Fruit fly (Drosophila melanogaster) whole organism, prepupa: Measurements from ENCODE around the gene CG10587.
A peak's percentile ranks its signal among the peaks of the same experiment; 100 is the strongest.

Experiments used
- Blimp-1 ChIP-seq: fragments of 200-800 bp; sonication (Bioruptor generic); optimal IDR thresholded peaks from 3 replicates; lab custom pipeline; 2017; ENCODE audit warnings: missing biosample characterization, missing genetic modification characterization, mild to moderate bottlenecking, moderate library complexity, missing genetic modification reagents
- CG10631 ChIP-seq: fragments of 200-800 bp; sonication (Bioruptor generic); optimal IDR thresholded peaks from 2 replicates; lab custom pipeline; 2016; ENCODE audit warnings: missing biosample characterization, missing genetic modification characterization
- CG11294 ChIP-seq: fragments of 200-800 bp; sonication (Bioruptor generic); IDR thresholded peaks from 2 replicates; pipeline ENCODE4 v1.3.6; 2022; ENCODE audit warnings: missing biosample characterization, missing genetic modification characterization
- CG11762 ChIP-seq: fragments of 200-800 bp; sonication (Bioruptor generic); optimal IDR thresholded peaks from 3 replicates; lab custom pipeline; 2016; ENCODE audit warnings: missing biosample characterization, missing genetic modification characterization; ENCODE audit not compliant: insufficient read depth
- CG11902 ChIP-seq: fragments of 200-800 bp; sonication (Bioruptor generic); optimal IDR thresholded peaks from 3 replicates; lab custom pipeline; 2016; ENCODE audit warnings: missing biosample characterization, missing genetic modification characterization
- CG15336 ChIP-seq: fragments of 200-800 bp; sonication (Bioruptor generic); IDR thresholded peaks from 2 replicates; pipeline ENCODE4 v1.3.6; 2022; ENCODE audit warnings: missing biosample characterization, missing genetic modification characterization
- CG1621 ChIP-seq: fragments of 200-800 bp; sonication (Bioruptor generic); optimal IDR thresholded peaks from 3 replicates; lab custom pipeline; 2018; ENCODE audit warnings: missing biosample characterization, mild to moderate bottlenecking, missing genetic modification characterization
- CG16779 ChIP-seq: fragments of 200-800 bp; sonication (Bioruptor generic); optimal IDR thresholded peaks from 3 replicates; lab custom pipeline; 2017; ENCODE audit warnings: missing biosample characterization, mild to moderate bottlenecking, missing genetic modification characterization
- CG3032 ChIP-seq: fragments of 200-800 bp; optimal IDR thresholded peaks from 2 replicates; lab custom pipeline; 2019; ENCODE audit warnings: missing biosample characterization, mild to moderate bottlenecking, missing genetic modification characterization, moderate library complexity
- CG31627 ChIP-seq: fragments of 200-800 bp; sonication (Bioruptor generic); optimal IDR thresholded peaks from 3 replicates; lab custom pipeline; 2016; ENCODE audit warnings: missing biosample characterization, missing genetic modification characterization
- CG32006 ChIP-seq: fragments of 200-800 bp; sonication (Bioruptor generic); optimal IDR thresholded peaks from 3 replicates; lab custom pipeline; 2017; ENCODE audit warnings: missing biosample characterization, mild to moderate bottlenecking, missing genetic modification characterization
- CG34406 ChIP-seq: fragments of 200-800 bp; sonication (Bioruptor generic); optimal IDR thresholded peaks from 3 replicates; lab custom pipeline; 2016; ENCODE audit warnings: missing biosample characterization, missing genetic modification characterization
- CG4318 ChIP-seq: fragments of 200-800 bp; sonication (Bioruptor generic); optimal IDR thresholded peaks from 3 replicates; lab custom pipeline; 2017; ENCODE audit warnings: missing biosample characterization, mild to moderate bottlenecking, missing genetic modification characterization
- CG6163 ChIP-seq: fragments of 200-800 bp; sonication (Bioruptor generic); IDR thresholded peaks from 3 replicates; pipeline ENCODE4 v1.3.6; 2022; ENCODE audit warnings: missing biosample characterization, missing genetic modification characterization
- CG6276 ChIP-seq: fragments of 200-800 bp; sonication (Bioruptor generic); optimal IDR thresholded peaks from 2 replicates; lab custom pipeline; 2017; ENCODE audit warnings: missing biosample characterization, mild to moderate bottlenecking, missing genetic modification characterization
- CG6808 ChIP-seq: fragments of 200-800 bp; sonication (Bioruptor generic); optimal IDR thresholded peaks from 3 replicates; lab custom pipeline; 2017; ENCODE audit warnings: missing biosample characterization, missing genetic modification characterization, mild to moderate bottlenecking, moderate library complexity, missing genetic modification reagents
- CG6854 ChIP-seq: fragments of 200-800 bp; sonication (Bioruptor generic); optimal IDR thresholded peaks from 2 replicates; lab custom pipeline; 2017; ENCODE audit warnings: missing biosample characterization, mild to moderate bottlenecking, missing genetic modification characterization
- CG7368 ChIP-seq: fragments of 200-800 bp; sonication (Bioruptor generic); optimal IDR thresholded peaks from 3 replicates; lab custom pipeline; 2016; ENCODE audit warnings: missing biosample characterization, missing genetic modification characterization
- CG8119 ChIP-seq: fragments of 200-800 bp; sonication (Bioruptor generic); IDR thresholded peaks from 3 replicates; pipeline ENCODE4 v1.3.6; 2022; ENCODE audit warnings: missing biosample characterization, missing genetic modification characterization
- CG8319 ChIP-seq: fragments of 200-800 bp; sonication (Bioruptor generic); optimal IDR thresholded peaks from 3 replicates; lab custom pipeline; 2016; ENCODE audit warnings: missing biosample characterization, missing genetic modification characterization
- CG8632 ChIP-seq: fragments of 200-800 bp; sonication (Bioruptor generic); optimal IDR thresholded peaks from 3 replicates; lab custom pipeline; 2016; ENCODE audit warnings: missing biosample characterization, missing genetic modification characterization
- Eip75B ChIP-seq: fragments of 200-800 bp; sonication (Bioruptor generic); optimal IDR thresholded peaks from 3 replicates; lab custom pipeline; 2016; ENCODE audit warnings: missing biosample characterization, missing genetic modification characterization
- Eip93F ChIP-seq: fragments of 200-800 bp; sonication (Bioruptor generic); optimal IDR thresholded peaks from 2 replicates; lab custom pipeline; 2016; ENCODE audit warnings: missing biosample characterization, mild to moderate bottlenecking, missing genetic modification characterization
- Ets21C ChIP-seq: fragments of 200-800 bp; sonication (Bioruptor generic); optimal IDR thresholded peaks from 3 replicates; lab custom pipeline; 2016; ENCODE audit warnings: missing biosample characterization, missing genetic modification characterization
- Ets96B ChIP-seq: fragments of 200-800 bp; optimal IDR thresholded peaks from 2 replicates; lab custom pipeline; 2019; ENCODE audit warnings: missing biosample characterization, mild to moderate bottlenecking, missing genetic modification characterization, moderate library complexity
- Gug ChIP-seq: fragments of 200-800 bp; sonication (Bioruptor generic); IDR thresholded peaks from 2 replicates; pipeline ENCODE4 v1.3.6; 2022; ENCODE audit warnings: missing biosample characterization, missing genetic modification characterization
- Hr39 ChIP-seq: fragments of 200-800 bp; sonication (Bioruptor generic); optimal IDR thresholded peaks from 2 replicates; lab custom pipeline; 2016; ENCODE audit warnings: missing biosample characterization, missing genetic modification characterization
- Hr4 ChIP-seq: fragments of 200-800 bp; sonication (Bioruptor generic); optimal IDR thresholded peaks from 3 replicates; lab custom pipeline; 2016; ENCODE audit warnings: missing biosample characterization, missing genetic modification characterization
- Lpt ChIP-seq: fragments of 200-800 bp; sonication (Bioruptor generic); optimal IDR thresholded peaks from 3 replicates; lab custom pipeline; 2016; ENCODE audit warnings: missing biosample characterization, missing genetic modification characterization
- OdsH ChIP-seq: fragments of 200-800 bp; sonication (Bioruptor generic); optimal IDR thresholded peaks from 3 replicates; lab custom pipeline; 2016; ENCODE audit warnings: missing biosample characterization, missing genetic modification characterization
- Smox ChIP-seq: fragments of 200-800 bp; sonication (Bioruptor generic); optimal IDR thresholded peaks from 3 replicates; lab custom pipeline; 2016; ENCODE audit warnings: missing biosample characterization, missing genetic modification characterization
- Sox102F ChIP-seq: fragments of 200-800 bp; sonication (Bioruptor generic); optimal IDR thresholded peaks from 2 replicates; lab custom pipeline; 2016; ENCODE audit warnings: missing biosample characterization, mild to moderate bottlenecking, missing genetic modification characterization
- Sox14 ChIP-seq: fragments of 200-800 bp; sonication (Bioruptor generic); optimal IDR thresholded peaks from 3 replicates; lab custom pipeline; 2016; ENCODE audit warnings: missing biosample characterization, missing genetic modification characterization
- Sox15 ChIP-seq: fragments of 200-800 bp; sonication (Bioruptor generic); optimal IDR thresholded peaks from 3 replicates; lab custom pipeline; 2016; ENCODE audit warnings: missing biosample characterization, missing genetic modification characterization
- achi ChIP-seq: fragments of 200-800 bp; sonication (Bioruptor generic); optimal IDR thresholded peaks from 3 replicates; lab custom pipeline; 2016; ENCODE audit warnings: missing biosample characterization, missing genetic modification characterization
- acj6 ChIP-seq: fragments of 200-800 bp; sonication (Bioruptor generic); optimal IDR thresholded peaks from 3 replicates; lab custom pipeline; 2016; ENCODE audit warnings: missing biosample characterization, missing genetic modification characterization
- cyc ChIP-seq: fragments of 200-800 bp; sonication (Bioruptor generic); optimal IDR thresholded peaks from 3 replicates; lab custom pipeline; 2016; ENCODE audit warnings: missing biosample characterization, missing genetic modification characterization
- eg ChIP-seq: fragments of 200-800 bp; sonication (Bioruptor generic); IDR thresholded peaks from 3 replicates; pipeline ENCODE4 v1.3.6; 2022; ENCODE audit warnings: missing biosample characterization, missing genetic modification characterization
- esn ChIP-seq: fragments of 200-800 bp; sonication (Bioruptor generic); optimal IDR thresholded peaks from 2 replicates; lab custom pipeline; 2016; ENCODE audit warnings: missing biosample characterization, mild to moderate bottlenecking, missing genetic modification characterization, moderate library complexity
- fd59A ChIP-seq: fragments of 200-800 bp; sonication (Bioruptor generic); optimal IDR thresholded peaks from 2 replicates; lab custom pipeline; 2017; ENCODE audit warnings: missing biosample characterization, mild to moderate bottlenecking, missing genetic modification characterization, missing genetic modification reagents
- fd85E ChIP-seq: fragments of 200-800 bp; sonication (Bioruptor generic); optimal IDR thresholded peaks from 3 replicates; lab custom pipeline; 2016; ENCODE audit warnings: missing biosample characterization, missing genetic modification characterization
- fkh ChIP-seq: fragments of 200-800 bp; sonication (Bioruptor generic); optimal IDR thresholded peaks from 3 replicates; lab custom pipeline; 2017; ENCODE audit warnings: missing biosample characterization, mild to moderate bottlenecking, missing genetic modification characterization, moderate library complexity
- net ChIP-seq: fragments of 200-800 bp; sonication (Bioruptor generic); optimal IDR thresholded peaks from 3 replicates; lab custom pipeline; 2016; ENCODE audit warnings: missing biosample characterization, missing genetic modification characterization
- pdm3 ChIP-seq: fragments of 200-800 bp; sonication (Bioruptor generic); optimal IDR thresholded peaks from 3 replicates; lab custom pipeline; 2016; ENCODE audit warnings: missing biosample characterization, missing genetic modification characterization
- spab ChIP-seq: fragments of 200-800 bp; sonication (Bioruptor generic); optimal IDR thresholded peaks from 2 replicates; lab custom pipeline; 2017; ENCODE audit warnings: missing biosample characterization, mild to moderate bottlenecking, missing genetic modification characterization, missing genetic modification reagents
- ss ChIP-seq, 2 experiments: fragments of 200-800 bp; sonication (Bioruptor generic); optimal IDR thresholded peaks; 2 replicates in 1 of 2; 3 replicates in 1 of 2; lab custom pipeline; 2017 to 2018; ENCODE audit warnings: mild to moderate bottlenecking in 2 of 2, missing biosample characterization in 2 of 2, missing genetic modification characterization in 2 of 2, moderate library complexity in 1 of 2
- topi ChIP-seq: fragments of 200-800 bp; sonication (Bioruptor generic); optimal IDR thresholded peaks from 3 replicates; lab custom pipeline; 2016; ENCODE audit warnings: missing biosample characterization, missing genetic modification characterization

CG10587 gene

dm6 chr3L:20952622-20953618 lies 9.4 kb downstream of the CG10587 start (continued):
- no peak for TF ChIP-seq ss (GFP tag; optimal IDR thresholded peaks at IDR 0.05; lab: Kevin White, UChicago)
- no peak for TF ChIP-seq CG1621 (tag; lab: Kevin White, UChicago)
- no peak for TF ChIP-seq fd59A (GFP tag; lab: Kevin White, UChicago)
- TF ChIP-seq Lpt (GFP tag; lab: Kevin White, UChicago): no peak
- 0 out of 3 replicates have a peak, but pooled peaks have one; percentile 12 for TF ChIP-seq CG8119
- TF ChIP-seq, all 60 proteins: peak for 35

dm6 chr3L:20952121-20952487 lies 10.3 kb downstream of the CG10587 start:
- TF ChIP-seq Blimp-1 (no peak), Sox14 (GFP tag; lab: Kevin White, UChicago) (peak; percentile 55), CG8319 (GFP tag; lab: Kevin White, UChicago) (no peak), CG7368 (GFP tag; lab: Kevin White, UChicago) (no peak), Gug (no peak), Hr39 (GFP tag; lab: Kevin White, UChicago) (peak; percentile 46), pdm3 (GFP tag; lab: Kevin White, UChicago) (peak; percentile 71), net (GFP tag; lab: Kevin White, UChicago) (peak; percentile 13), Eip75B (peak; percentile 30), CG32006 (GFP tag; lab: Kevin White, UChicago) (peak; percentile 51), CG1621 (tag; lab: Kevin White, UChicago) (peak; percentile 18), CG6276 (GFP tag; lab: Kevin White, UChicago) (peak; percentile 37), CG11762 (GFP tag; lab: Kevin White, UChicago) (peak; percentile 33), achi (peak; percentile 56), CG10631 (peak; percentile 58), eg (peak; percentile 37; the same call in 1 of the 3 replicates), fd85E (GFP tag; lab: Kevin White, UChicago) (no peak), Smox (GFP tag; lab: Kevin White, UChicago) (peak; percentile 55), Sox15 (GFP tag; lab: Kevin White, UChicago) (peak; percentile 27), Ets96B (peak; percentile 78), CG15336 (GFP tag; lab: Robert Waterston, UW) (peak; percentile 68), spab (GFP tag; lab: Kevin White, UChicago) (peak; percentile 55), Sox102F (peak; percentile 47), Eip93F (no peak), CG6854 (GFP tag; lab: Kevin White, UChicago) (no peak), CG6163 (GFP tag; lab: Robert Waterston, UW) (peak; percentile 46), CG8632 (peak; percentile 43), CG16779 (no peak), CG3032 (tag; lab: Kevin White, UChicago) (peak; percentile 73), esn (GFP tag; lab: Kevin White, UChicago) (peak; percentile 63), CG6808 (GFP tag; lab: Kevin White, UChicago) (peak; percentile 73), acj6 (GFP tag; lab: Kevin White, UChicago) (peak; percentile 58), Hr4 (GFP tag; lab: Kevin White, UChicago) (peak; percentile 52), topi (GFP tag; lab: Kevin White, UChicago) (peak; percentile 59), CG34406 (peak; percentile 59), CG4318 (GFP tag; lab: Kevin White, UChicago) (peak; percentile 42), CG31627 (GFP tag; lab: Kevin White, UChicago) (peak; percentile 28), fkh (GFP tag; lab: Kevin White, UChicago) (no peak), CG11294 (no peak), OdsH (peak; percentile 56), CG11902 (GFP tag; lab: Kevin White, UChicago) (peak; percentile 12), Ets21C (GFP tag; lab: Kevin White, UChicago) (peak; percentile 7), fd59A (GFP tag; lab: Kevin White, UChicago) (peak; percentile 44), CG8119 (peak; percentile 57), cyc (GFP tag; lab: Kevin White, UChicago) (peak; percentile 13), ss (GFP tag; optimal IDR thresholded peaks at IDR 0.05; lab: Kevin White, UChicago) (peak; percentile 65 to 76)
